Worm (Caenorhabditis elegans): ENCODE data around the gene pigk-1.

pigk-1 gene

DNA sequence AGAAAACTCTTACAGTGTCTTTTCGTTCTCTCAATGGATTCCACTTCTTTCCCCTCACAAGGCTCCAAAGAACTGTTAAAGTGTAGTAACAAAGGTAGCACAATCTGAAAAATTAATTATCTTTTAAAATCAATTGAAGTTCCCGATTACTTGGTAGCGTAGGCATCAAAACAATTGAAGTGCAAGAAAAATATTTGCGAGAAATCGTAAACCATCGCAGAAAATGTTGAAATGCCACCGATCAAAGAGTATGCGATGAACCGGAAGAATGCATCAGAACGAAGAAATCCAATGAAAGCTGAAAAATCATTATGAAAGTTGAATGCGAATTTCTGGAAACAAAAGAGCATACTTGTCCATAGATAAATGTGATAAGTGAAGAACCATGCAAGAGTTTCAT lies 36.7 kb upstream of the pigk-1 start:
- TF ChIP-seq nhr-11 (tag; optimal IDR thresholded peaks at IDR 0.05), result no peak
- no peak for TF ChIP-seq C34B4.2 (tag; optimal IDR thresholded peaks at IDR 0.05)
- TF ChIP-seq ama-1 (optimal IDR thresholded peaks at IDR 0.05), result no peak
- no peak for TF ChIP-seq ceh-90 (tag; optimal IDR thresholded peaks at IDR 0.05)
- TF ChIP-seq mab-9 (GFP tag; IDR thresholded peaks at IDR 0.05), result no peak
- TF ChIP-seq C16A3.4 (tag; optimal IDR thresholded peaks at IDR 0.05), result no peak
- TF ChIP-seq efl-3 (GFP tag; optimal IDR thresholded peaks at IDR 0.05), result no peak
- no peak for TF ChIP-seq mef-2 (tag; optimal IDR thresholded peaks at IDR 0.05)

DNA sequence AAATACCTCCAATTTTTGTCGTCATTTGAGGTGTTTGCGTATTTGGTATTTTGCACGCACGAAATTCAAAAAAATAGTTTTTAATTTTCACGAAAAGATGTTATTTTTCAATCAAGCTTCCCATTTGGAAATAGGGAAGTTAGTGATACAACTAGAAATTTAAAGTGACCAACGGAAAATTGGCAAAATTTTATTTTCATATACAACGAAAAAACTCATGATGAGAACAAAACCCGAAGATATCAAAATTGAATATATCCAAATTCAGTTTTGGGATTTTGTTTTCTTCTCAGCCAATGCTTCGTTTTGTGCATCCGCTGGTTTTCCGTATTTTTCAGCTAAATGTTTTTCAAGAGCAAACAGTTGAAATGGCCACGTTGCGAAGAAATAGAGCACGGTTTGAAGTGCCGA lies 36.1 kb upstream of the pigk-1 start:
- TF ChIP-seq lin-35 (GFP tag; optimal IDR thresholded peaks at IDR 0.05), result peak in 1 of 2 experiments; percentile 20
- no peak for TF ChIP-seq efl-1 (optimal IDR thresholded peaks at IDR 0.05)
- peak; percentile 50 to 92 for TF ChIP-seq efl-1 (GFP tag; optimal IDR thresholded peaks at IDR 0.05 in 1 of 2)
- TF ChIP-seq blmp-1 (tag; optimal IDR thresholded peaks at IDR 0.05), result no peak
- no peak for TF ChIP-seq Y116A8C.19 (tag; optimal IDR thresholded peaks at IDR 0.05; ENCODE audit: borderline replicate concordance)
- peak in 1 of 3 experiments; percentile 35 for TF ChIP-seq dpl-1 (GFP tag; optimal IDR thresholded peaks at IDR 0.05)

DNA sequence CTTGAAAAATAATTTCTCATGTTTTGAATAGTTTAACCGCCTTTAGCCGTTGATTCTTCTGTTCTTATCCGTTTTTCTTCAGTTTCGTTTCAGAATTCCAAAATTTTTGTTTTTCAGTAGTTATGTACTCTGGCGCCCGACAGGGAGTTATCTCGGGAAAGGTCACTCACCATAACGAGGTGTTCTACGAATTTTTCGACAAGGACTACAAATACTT lies 33.3 kb upstream of the pigk-1 start, which contains the start of gene F01G4.4:
F01G4.4 (plus strand) TSS at position 118 of the 217 bp plus-strand sequence.
- TF ChIP-seq tlp-1 (tag; optimal IDR thresholded peaks at IDR 0.05) (no peak), elt-2 (tag; optimal IDR thresholded peaks at IDR 0.05) (no peak), unc-130 (tag; optimal IDR thresholded peaks at IDR 0.05) (no peak), elt-3 (tag; optimal IDR thresholded peaks at IDR 0.05) (no peak), grh-1 (GFP tag; IDR thresholded peaks at IDR 0.05) (no peak), egl-27 (tag; optimal IDR thresholded peaks at IDR 0.05) (no peak), nhr-47 (tag; optimal IDR thresholded peaks at IDR 0.05) (no peak), C34B4.2 (tag; optimal IDR thresholded peaks at IDR 0.05) (no peak), ztf-4 (tag; optimal IDR thresholded peaks at IDR 0.05) (no peak), pag-3 (tag; optimal IDR thresholded peaks at IDR 0.05; ENCODE audit: borderline replicate concordance, insufficient read depth) (no peak), F16B12.6 (tag; optimal IDR thresholded peaks at IDR 0.05) (no peak), ces-1 (GFP tag; optimal IDR thresholded peaks at IDR 0.05) (no peak), tbx-2 (tag; optimal IDR thresholded peaks at IDR 0.05) (no peak), nhr-90 (tag; optimal IDR thresholded peaks at IDR 0.05; ENCODE audit: poor library complexity) (no peak)

DNA sequence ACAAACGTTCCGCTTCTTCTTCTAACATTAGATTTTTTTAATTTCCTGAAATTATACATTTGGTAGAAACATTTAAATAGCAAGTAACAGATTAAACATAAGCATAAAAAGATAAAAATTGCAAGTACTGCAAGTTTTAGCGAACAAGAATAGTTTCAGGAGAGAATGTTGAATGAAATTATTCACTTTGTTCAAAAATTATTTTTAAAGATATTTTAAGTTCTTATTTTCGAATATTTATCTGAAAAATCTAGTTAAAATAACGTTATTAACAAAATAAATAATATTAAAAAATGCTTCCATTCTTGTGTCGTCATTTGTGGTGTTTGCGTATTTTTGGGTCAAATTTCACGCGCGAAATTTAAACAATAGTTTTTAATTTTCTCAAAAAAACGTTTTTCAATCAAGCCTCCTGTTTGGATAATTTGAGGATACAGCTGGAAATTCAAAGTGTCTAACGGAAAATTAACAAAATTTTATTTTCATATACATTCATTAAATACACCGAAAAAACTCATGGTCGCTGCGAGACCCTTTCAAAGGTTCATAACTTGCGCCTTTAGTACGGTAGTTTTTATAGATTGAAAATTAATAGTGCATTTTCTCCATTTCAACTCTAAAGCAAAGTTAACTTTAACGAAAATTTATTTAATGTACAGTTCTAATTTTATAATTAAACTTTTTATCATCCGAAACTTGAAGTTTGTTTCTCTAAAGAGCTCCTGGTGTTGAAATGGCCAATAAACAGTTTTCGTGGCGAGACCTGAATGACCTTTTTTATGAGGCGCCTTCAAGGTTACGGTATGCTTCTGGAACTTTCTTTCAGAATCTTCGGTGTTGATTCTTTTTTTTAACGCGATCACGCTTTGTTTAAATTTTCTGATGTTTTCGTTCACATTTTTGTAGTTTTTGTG lies 32.8 kb upstream of the pigk-1 start, which contains the start of gene skih-2:
skih-2 (minus strand) TSS at position 51 of the 914 bp plus-strand sequence.
- TF ChIP-seq fos-1 (tag; optimal IDR thresholded peaks at IDR 0.05) (no peak), egl-27 (tag; optimal IDR thresholded peaks at IDR 0.05) (no peak), sox-4 (tag; optimal IDR thresholded peaks at IDR 0.05) (no peak), ztf-4 (tag; optimal IDR thresholded peaks at IDR 0.05) (no peak), swsn-7 (tag; optimal IDR thresholded peaks at IDR 0.05) (peak; percentile 52), nhr-85 (tag) (peak; percentile 68), mep-1 (tag; optimal IDR thresholded peaks at IDR 0.05) (peak; percentile 70), blmp-1 (tag; optimal IDR thresholded peaks at IDR 0.05) (peak; percentile 27), pax-3 (tag; optimal IDR thresholded peaks at IDR 0.05) (no peak), unc-30 (tag; optimal IDR thresholded peaks at IDR 0.05) (no peak), ets-5 (GFP tag; IDR thresholded peaks at IDR 0.05) (no peak), snu-23 (GFP tag; optimal IDR thresholded peaks at IDR 0.05) (peak; percentile 55), hlh-17 (GFP tag; optimal IDR thresholded peaks at IDR 0.05; ENCODE audit: borderline replicate concordance) (no peak), hlh-4 (tag; optimal IDR thresholded peaks at IDR 0.05) (no peak), snpc-4 (tag; optimal IDR thresholded peaks at IDR 0.05) (peak; percentile 20), nhr-237 (tag; optimal IDR thresholded peaks at IDR 0.05) (no peak), lin-15B (tag; optimal IDR thresholded peaks at IDR 0.05) (peak; percentile 32), vab-15 (tag; optimal IDR thresholded peaks at IDR 0.05) (no peak), lsy-2 (tag; optimal IDR thresholded peaks at IDR 0.05) (peak; percentile 80 to 86), unc-130 (tag; optimal IDR thresholded peaks at IDR 0.05) (no peak), efl-1 (optimal IDR thresholded peaks at IDR 0.05) (peak; percentile 85 to 93), efl-1 (GFP tag; optimal IDR thresholded peaks at IDR 0.05 in 1 of 2) (peak; percentile 95 to 99), lin-35 (GFP tag; optimal IDR thresholded peaks at IDR 0.05) (peak; percentile 94 to 95), lin-39 (tag; optimal IDR thresholded peaks at IDR 0.05) (peak; percentile 18), dsc-1 (tag; optimal IDR thresholded peaks at IDR 0.05) (peak; percentile 37), C16A3.4 (tag; optimal IDR thresholded peaks at IDR 0.05) (peak; percentile 38), dpl-1 (GFP tag; optimal IDR thresholded peaks at IDR 0.05) (peak; percentile 92 to 95 (median 93)), mdl-1 (tag; optimal IDR thresholded peaks at IDR 0.05) (no peak)

Data from whole organism, L1 larva.